Fruit fly (Drosophila melanogaster) whole organism, larva: Measurements from ENCODE around the gene CG6026.

Experiments
- noc ChIP-seq: fragments of 200-800 bp; sonication (Bioruptor generic); optimal IDR thresholded peaks from 3 replicates; lab custom pipeline; 2019; ENCODE audit warnings: missing biosample characterization, mild to moderate bottlenecking, missing genetic modification characterization, moderate library complexity

CG6026 gene

dm6 chr3R:19001701-19002100, 31.6 kb upstream of the CG6026 start:
- no peak for TF ChIP-seq noc (tag; lab: Kevin White, UChicago)

dm6 chr3R:19010923-19011322, 22.4 kb upstream of the CG6026 start:
- TF ChIP-seq noc (tag; lab: Kevin White, UChicago) = no peak

- TF ChIP-seq noc (tag; lab: Kevin White, UChicago) = no peak
These were observed 21.5 kb upstream of the CG6026 start for dm6 chr3R:19011885-19012284.

- no peak for TF ChIP-seq noc (tag; lab: Kevin White, UChicago)
These were observed 19.3 kb upstream of the CG6026 start for dm6 chr3R:19014027-19014426.

dm6 chr3R:19014742-19015422, 18.5 kb upstream of the CG6026 start:
- TF ChIP-seq noc (tag; lab: Kevin White, UChicago) = no peak

- no peak for TF ChIP-seq noc (tag; lab: Kevin White, UChicago)
These were observed 17.9 kb upstream of the CG6026 start for dm6 chr3R:19015423-19015810.

- TF ChIP-seq noc (tag; lab: Kevin White, UChicago) = no peak
These were observed 15.9 kb upstream of the CG6026 start for dm6 chr3R:19017318-19018043.

dm6 chr3R:19023862-19024261, 9.5 kb upstream of the CG6026 start, which contains the start of the genes CG6005 and CG14286:
TSS of gene CG6005 (minus strand) at chr3R:19024030.
TSS of gene CG14286 (plus strand) at chr3R:19024092.
- TF ChIP-seq noc (tag; lab: Kevin White, UChicago) = no peak

- no peak for TF ChIP-seq noc (tag; lab: Kevin White, UChicago)
These were observed 8.6 kb upstream of the CG6026 start, which contains the start of gene CG14285 for dm6 chr3R:19024761-19025160. TSS of gene CG14285 (plus strand) at chr3R:19025099.

- no peak for TF ChIP-seq noc (tag; lab: Kevin White, UChicago)
These were observed 6.2 kb upstream of the CG6026 start, which contains the start of gene NP15.6 for dm6 chr3R:19027165-19027564. TSS of gene NP15.6 (plus strand) at chr3R:19027368.

dm6 chr3R:19028758-19029157, 4.6 kb upstream of the CG6026 start, which contains the start of the genes GatA and P5cr:
TSS of gene GatA (minus strand) at chr3R:19028857.
TSS of gene P5cr (plus strand) at chr3R:19028931.
- peak; percentile 78 for TF ChIP-seq noc (tag; lab: Kevin White, UChicago)

- peak; percentile 58 for TF ChIP-seq noc (tag; lab: Kevin White, UChicago)
These were observed 2.1 kb upstream of the CG6026 start, which contains the start of the genes Prp18 and CG6013 for dm6 chr3R:19031210-19031609. TSS of gene Prp18 (minus strand) at chr3R:19031271. TSS of gene CG6013 (plus strand) at chr3R:19031503.

dm6 chr3R:19036521-19037142, 3.3 kb downstream of the CG6026 start:
- no peak for TF ChIP-seq noc (tag; lab: Kevin White, UChicago)

- no peak for TF ChIP-seq noc (tag; lab: Kevin White, UChicago)
These were observed 7.3 kb downstream of the CG6026 start for dm6 chr3R:19040685-19041084.

dm6 chr3R:19044638-19045037, 11.3 kb downstream of the CG6026 start:
- no peak for TF ChIP-seq noc (tag; lab: Kevin White, UChicago)

- TF ChIP-seq noc (tag; lab: Kevin White, UChicago) = peak; percentile 48
These were observed 17.9 kb downstream of the CG6026 start for dm6 chr3R:19051247-19051646.
